Fruit fly (Drosophila melanogaster): Measurements from ENCODE around the gene CG5418.

CG5418 gene

DNA sequence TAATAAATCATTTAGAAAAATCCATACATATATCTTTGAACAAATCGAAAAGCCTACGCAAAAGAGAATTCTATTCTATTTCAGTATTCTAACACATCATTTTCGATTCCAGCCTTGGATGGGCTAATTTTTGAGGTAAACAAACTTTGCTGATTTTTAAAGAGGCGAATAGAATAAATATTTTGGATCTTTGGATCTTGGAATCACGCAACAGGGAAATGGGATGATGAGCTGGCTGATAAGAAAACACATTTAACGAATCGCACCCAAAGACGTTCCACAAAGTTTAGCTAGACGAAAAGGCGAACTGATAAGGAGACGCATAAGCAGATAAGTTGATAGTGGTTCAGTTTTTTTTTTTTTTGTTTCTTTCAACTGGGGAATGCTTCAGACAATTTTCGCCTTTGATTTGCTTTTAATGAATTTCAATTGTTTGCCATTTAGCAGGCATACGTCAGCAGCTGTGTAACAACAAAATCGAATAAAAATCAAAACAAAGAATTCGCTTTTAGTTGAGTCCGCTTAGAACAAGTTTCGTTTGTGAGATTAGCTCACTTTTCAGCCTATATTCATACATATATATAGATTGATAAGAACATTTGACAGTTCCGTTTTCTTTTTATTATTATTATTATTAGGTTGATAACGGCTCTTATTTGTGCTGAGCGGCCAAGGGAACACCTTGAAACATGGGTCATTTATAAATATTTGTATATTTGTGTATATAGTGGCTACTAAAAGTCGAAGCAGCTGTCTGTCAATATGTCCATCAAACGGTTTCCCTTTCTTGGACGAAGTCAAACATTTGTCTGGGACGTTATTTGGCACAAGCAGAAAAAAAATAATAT lies 12.3 kb upstream of the CG5418 start (continued):
- TF ChIP-seq chm (GFP tag; IDR thresholded peaks at IDR 0.05) = no peak
- TF ChIP-seq CG10274 (GFP tag; optimal IDR thresholded peaks at IDR 0.05) = no peak
- TF ChIP-seq CG17568 (GFP tag; optimal IDR thresholded peaks at IDR 0.05) = peak; percentile 45
- no peak for TF ChIP-seq CG2712 (tag; optimal IDR thresholded peaks at IDR 0.05)
- no peak for TF ChIP-seq CG18764 (GFP tag; optimal IDR thresholded peaks at IDR 0.05)
- peak; percentile 48 for TF ChIP-seq ATbp (GFP tag; optimal IDR thresholded peaks at IDR 0.05)
- no peak for TF ChIP-seq Dek (tag; optimal IDR thresholded peaks at IDR 0.05)
- TF ChIP-seq CG14014 (GFP tag; IDR thresholded peaks at IDR 0.05) = no peak
- TF ChIP-seq HLH3B (GFP tag; IDR thresholded peaks at IDR 0.05) = no peak
- TF ChIP-seq Spps (tag; optimal IDR thresholded peaks at IDR 0.05) = no peak
- TF ChIP-seq sima (GFP tag; optimal IDR thresholded peaks at IDR 0.05) = no peak
- no peak for TF ChIP-seq CG4328 (GFP tag; optimal IDR thresholded peaks at IDR 0.05)
- TF ChIP-seq tap (tag; optimal IDR thresholded peaks at IDR 0.05) = no peak
- peak; percentile 39 for TF ChIP-seq Max (GFP tag; optimal IDR thresholded peaks at IDR 0.05)
- no peak for TF ChIP-seq CG7963 (GFP tag; IDR thresholded peaks at IDR 0.05; ENCODE audit: partially characterized antibody)
- no peak for TF ChIP-seq pita (GFP tag; optimal IDR thresholded peaks at IDR 0.05)
- TF ChIP-seq CG11504 (tag; optimal IDR thresholded peaks at IDR 0.05) = peak; percentile 33
- TF ChIP-seq NfI (GFP tag; optimal IDR thresholded peaks at IDR 0.05) = no peak
- TF ChIP-seq CG17328 (GFP tag; IDR thresholded peaks at IDR 0.05) = no peak
- no peak for TF ChIP-seq CG6689 (GFP tag; IDR thresholded peaks at IDR 0.05)
- no peak for TF ChIP-seq bbx (GFP tag; IDR thresholded peaks at IDR 0.05; ENCODE audit: partially characterized antibody)
- no peak for TF ChIP-seq Scr (GFP tag; IDR thresholded peaks at IDR 0.05; ENCODE audit: partially characterized antibody)
- no peak for TF ChIP-seq CG2199 (GFP tag; IDR thresholded peaks at IDR 0.05)
- no peak for TF ChIP-seq CG15479 (GFP tag; optimal IDR thresholded peaks at IDR 0.05)
- TF ChIP-seq C15 (GFP tag; IDR thresholded peaks at IDR 0.05) = no peak
- TF ChIP-seq CG15601 (tag; optimal IDR thresholded peaks at IDR 0.05) = no peak
- no peak for TF ChIP-seq CG10431 (GFP tag; optimal IDR thresholded peaks at IDR 0.05)
- no peak for TF ChIP-seq trh (GFP tag; optimal IDR thresholded peaks at IDR 0.05)
- TF ChIP-seq bcd (GFP tag; optimal IDR thresholded peaks at IDR 0.05) = no peak
- no peak for TF ChIP-seq tx (GFP tag; optimal IDR thresholded peaks at IDR 0.05)
- peak; percentile 37 for TF ChIP-seq odd (GFP tag; optimal IDR thresholded peaks at IDR 0.05)
- no peak for TF ChIP-seq pzg (GFP tag; optimal IDR thresholded peaks at IDR 0.05)
- TF ChIP-seq run (tag; optimal IDR thresholded peaks at IDR 0.05) = no peak
- no peak for TF ChIP-seq CG34422 (GFP tag; IDR thresholded peaks at IDR 0.05)
- no peak for TF ChIP-seq CG3065 (GFP tag; optimal IDR thresholded peaks at IDR 0.05)
- TF ChIP-seq CG9609 (GFP tag; optimal IDR thresholded peaks at IDR 0.05) = no peak
- peak; percentile 52 for TF ChIP-seq PHDP (tag; optimal IDR thresholded peaks at IDR 0.05)
- TF ChIP-seq lmd (GFP tag; IDR thresholded peaks at IDR 0.05) = no peak
- no peak for TF ChIP-seq croc (GFP tag; conservative IDR thresholded peaks at IDR 0.05)
- peak; percentile 5 for TF ChIP-seq CG17385 (GFP tag; optimal IDR thresholded peaks at IDR 0.05)
- TF ChIP-seq CG12769 (tag; optimal IDR thresholded peaks at IDR 0.05) = peak; percentile 6
- TF ChIP-seq crol (GFP tag; IDR thresholded peaks at IDR 0.05) = no peak
- peak; percentile 53 for TF ChIP-seq CG8281 (tag; optimal IDR thresholded peaks at IDR 0.05)
- TF ChIP-seq CG6175 (GFP tag; IDR thresholded peaks at IDR 0.05) = no peak
- no peak for TF ChIP-seq ewg (GFP tag; optimal IDR thresholded peaks at IDR 0.05)
- TF ChIP-seq ssp (GFP tag; IDR thresholded peaks at IDR 0.05) = no peak
- no peak for TF ChIP-seq fd96Cb (tag; optimal IDR thresholded peaks at IDR 0.05)
- TF ChIP-seq CG12219 (GFP tag; optimal IDR thresholded peaks at IDR 0.05) = no peak
- TF ChIP-seq lov (optimal IDR thresholded peaks at IDR 0.05) = no peak
- TF ChIP-seq lov (GFP tag; IDR thresholded peaks at IDR 0.05) = no peak
